Fruit fly (Drosophila melanogaster) whole organism: ENCODE data around the gene CG43980.

ENCODE experiments used
- CG8478 ChIP-seq: fragments of >200 bp; optimal IDR thresholded peaks from 2 replicates; lab custom pipeline; 2018; ENCODE audit warnings: inconsistent platforms
- Dll ChIP-seq: fragments of >200 bp; optimal IDR thresholded peaks from 2 replicates; lab custom pipeline; 2017
- pan ChIP-seq: fragments of >200 bp; optimal IDR thresholded peaks from 2 replicates; lab custom pipeline; 2017
- psq ChIP-seq: fragments of >200 bp; optimal IDR thresholded peaks from 2 replicates; lab custom pipeline; 2017
- usp ChIP-seq: fragments of >200 bp; optimal IDR thresholded peaks from 2 replicates; lab custom pipeline; 2017; ENCODE audit warnings: missing biosample characterization, missing genetic modification characterization, mixed read lengths

DNA sequence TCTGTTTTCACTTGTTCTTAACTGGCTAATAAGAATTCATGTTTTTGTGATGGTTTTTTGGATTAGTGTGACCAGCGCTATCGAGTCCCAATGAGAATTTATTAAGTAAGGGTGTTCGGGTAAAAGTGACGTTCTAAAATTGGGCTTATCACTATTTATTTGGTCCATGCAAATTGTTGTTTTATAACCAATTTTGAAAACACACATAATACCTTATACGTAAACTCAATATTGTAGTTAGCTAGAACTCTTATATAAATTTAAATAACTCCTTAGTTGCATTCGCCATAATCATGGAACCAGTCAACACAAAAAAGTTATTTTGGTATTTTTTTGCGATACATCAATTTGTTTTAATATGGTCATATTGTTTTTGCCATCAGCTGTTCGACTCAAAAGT lies 34.9 kb downstream of the CG43980 start, which contains the start of the genes Als2 and CG11248:
- TF ChIP-seq Dll (lab: Kevin White, UChicago) (no peak), psq (lab: Kevin White, UChicago) (no peak), CG8478 (lab: Kevin White, UChicago) (no peak), usp (GFP tag; lab: Kevin White, UChicago) (no peak), pan (no peak)
